Worm (Caenorhabditis elegans): Measurements from ENCODE around the gene attf-3.

- TF ChIP-seq flt-1 (GFP tag; IDR thresholded peaks at IDR 0.05) (no peak), cog-1 (tag; optimal IDR thresholded peaks at IDR 0.05) (no peak), T22C8.4 (GFP tag; IDR thresholded peaks at IDR 0.05) (no peak), ztf-23 (GFP tag; IDR thresholded peaks at IDR 0.05) (no peak), ref-1 (GFP tag; conservative IDR thresholded peaks at IDR 0.05) (no peak), klf-2 (GFP tag; conservative IDR thresholded peaks at IDR 0.05) (no peak)
Observed at ce11 chrIII:120199-120598, 34.0 kb upstream of the attf-3 start, which contains the start of gene pals-24.

Measured in whole organism, midembryonic.